Fruit fly (Drosophila melanogaster) whole organism, embryonic: ENCODE results near the gene BuGZ.

ENCODE experiments used
- gcm2 ChIP-seq: fragments of 200-800 bp; sonication (Bioruptor generic); optimal IDR thresholded peaks from 2 replicates; lab custom pipeline; 2016; ENCODE audit warnings: missing biosample characterization, missing genetic modification characterization
- tna ChIP-seq: fragments of 200-800 bp; sonication (Bioruptor generic); IDR thresholded peaks from 2 replicates; pipeline ENCODE4 v1.3.6; 2022; ENCODE audit warnings: missing biosample characterization, missing genetic modification characterization; ENCODE audit not compliant: partially characterized antibody
- zfh2 ChIP-seq: fragments of 200-800 bp; sonication (Bioruptor generic); optimal IDR thresholded peaks from 2 replicates; lab custom pipeline; 2016; ENCODE audit warnings: missing biosample characterization, missing genetic modification characterization

DNA sequence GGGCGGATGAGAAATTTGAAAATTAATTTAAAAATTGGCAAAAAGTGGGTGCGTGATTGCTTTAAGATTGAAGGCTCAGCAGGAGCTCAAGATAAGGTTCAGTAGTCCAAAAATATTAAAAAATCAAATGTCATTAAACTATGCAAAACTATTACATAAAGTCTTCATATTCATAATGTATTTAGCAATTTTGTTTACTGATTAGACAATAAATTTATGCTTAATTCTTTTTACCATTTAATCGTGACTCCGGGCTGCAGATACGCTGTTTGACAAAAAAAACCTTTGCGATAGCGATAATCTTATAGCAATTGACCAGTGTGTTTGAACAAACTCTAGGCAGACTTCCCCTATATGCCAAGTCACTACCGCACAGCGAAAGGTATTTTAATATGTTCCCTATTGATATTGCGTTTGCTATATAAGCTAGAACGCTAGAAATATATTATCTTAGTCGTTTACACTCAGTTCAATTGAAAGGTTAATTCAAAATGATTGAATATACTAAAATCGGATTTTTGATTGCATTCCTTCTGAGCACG lies 53.0 kb downstream of the BuGZ start, which contains the start of gene Ugt37E1:
- no peak for TF ChIP-seq gcm2 (GFP tag; lab: Kevin White, UChicago)
- TF ChIP-seq tna (GFP tag; lab: Robert Waterston, UW) = no peak
- no peak for TF ChIP-seq zfh2
